Worm (Caenorhabditis elegans) whole organism, young adult: ENCODE measurements around the gene gmpr-1.
A peak's percentile ranks its signal among the peaks of the same experiment; 100 is the strongest.

Source experiments
- C06A6.2 ChIP-seq: fragments of 200-800 bp; sonication (Bioruptor generic); conservative IDR thresholded peaks from 2 replicates; pipeline ENCODE4 v1.3.6; 2022; ENCODE audit warnings: missing genetic modification characterization, missing compliant biosample characterization
- F49E8.2 ChIP-seq: sonication (generic microtip); optimal IDR thresholded peaks from 3 replicates; lab custom pipeline; 2017; ENCODE audit warnings: missing genetic modification characterization, mild to moderate bottlenecking, missing compliant biosample characterization, antibody characterized with exemption, moderate library complexity; ENCODE audit not compliant: insufficient read depth
- F57A8.1 ChIP-seq: fragments of 200-800 bp; sonication (Bioruptor generic); optimal IDR thresholded peaks from 2 replicates; lab custom pipeline; 2018; ENCODE audit warnings: mild to moderate bottlenecking, missing genetic modification characterization, moderate library complexity, missing compliant biosample characterization
- K11D2.4 ChIP-seq: fragments of 200-800 bp; sonication (Bioruptor generic); IDR thresholded peaks from 2 replicates; pipeline ENCODE4 v1.3.6; 2022; ENCODE audit warnings: missing genetic modification reagents, missing genetic modification characterization, missing compliant biosample characterization
- Y53G8AR.9 ChIP-seq: fragments of 200-800 bp; sonication (Bioruptor generic); conservative IDR thresholded peaks from 2 replicates; pipeline ENCODE4 v1.3.6; 2022; ENCODE audit warnings: missing genetic modification reagents, missing genetic modification characterization, missing compliant biosample characterization
- Y67H2A.10 ChIP-seq: fragments of 200-800 bp; sonication (Bioruptor generic); conservative IDR thresholded peaks from 2 replicates; pipeline ENCODE4 v1.3.6; 2022; ENCODE audit warnings: missing genetic modification reagents, missing genetic modification characterization, missing compliant biosample characterization
- akir-1 ChIP-seq: fragments of 200-800 bp; sonication (Bioruptor generic); optimal IDR thresholded peaks from 2 replicates; lab custom pipeline; 2018; ENCODE audit warnings: mild to moderate bottlenecking, missing genetic modification characterization, moderate library complexity, missing compliant biosample characterization
- ama-1 ChIP-seq, 3 experiments: fragments of 150-350 bp in 1 of 3; sonication (generic microtip) in 2 of 3; optimal IDR thresholded peaks; 2 replicates each; lab custom pipeline; 2014 to 2018; ENCODE audit warnings: missing biosample characterization in 2 of 3, missing genetic modification characterization in 2 of 3, missing genetic modification reagents in 2 of 3
- aptf-2 ChIP-seq: fragments of 200-800 bp; sonication (Bioruptor generic); conservative IDR thresholded peaks from 2 replicates; pipeline ENCODE4 v1.3.6; 2022; ENCODE audit warnings: missing genetic modification reagents, missing genetic modification characterization, missing compliant biosample characterization
- aptf-3 ChIP-seq: fragments of 200-800 bp; sonication (Bioruptor generic); IDR thresholded peaks from 2 replicates; pipeline ENCODE4 v1.3.6; 2022; ENCODE audit warnings: missing genetic modification characterization, missing compliant biosample characterization
- bed-1 ChIP-seq: fragments of 200-800 bp; sonication (Bioruptor generic); IDR thresholded peaks from 2 replicates; pipeline ENCODE4 v1.3.6; 2022; ENCODE audit warnings: missing genetic modification reagents, missing genetic modification characterization, missing compliant biosample characterization
- cebp-1 ChIP-seq, 2 experiments: fragments of 200-800 bp in 1 of 2; sonication (Bioruptor generic) in 1 of 2; sonication (generic microtip) in 1 of 2; IDR thresholded peaks in 1 of 2; optimal IDR thresholded peaks in 1 of 2; 2 replicates each; pipeline versions ENCODE4 v1.3.6 to Lab custom; 2017 to 2022; ENCODE audit warnings: missing compliant biosample characterization in 2 of 2, missing genetic modification characterization in 2 of 2, mild to moderate bottlenecking in 1 of 2, missing genetic modification reagents in 1 of 2, moderate library complexity in 1 of 2
- ceh-100 ChIP-seq: fragments of 200-800 bp; sonication (Bioruptor generic); IDR thresholded peaks from 2 replicates; pipeline ENCODE4 v1.3.6; 2022; ENCODE audit warnings: missing genetic modification reagents, missing genetic modification characterization, missing compliant biosample characterization
- ceh-40 ChIP-seq: fragments of 200-800 bp; sonication (Bioruptor generic); IDR thresholded peaks from 2 replicates; pipeline ENCODE4 v1.3.6; 2022; ENCODE audit warnings: missing genetic modification characterization, missing compliant biosample characterization
- ceh-91 ChIP-seq: fragments of 200-800 bp; sonication (Bioruptor generic); IDR thresholded peaks from 2 replicates; pipeline ENCODE4 v1.3.6; 2022; ENCODE audit warnings: missing genetic modification reagents, missing genetic modification characterization, missing compliant biosample characterization
- efl-1 ChIP-seq: fragments of 150-350 bp; optimal IDR thresholded peaks from 2 replicates; lab custom pipeline; 2014; ENCODE audit warnings: missing biosample characterization, missing genetic modification reagents, missing genetic modification characterization
- egl-44 ChIP-seq: fragments of 200-800 bp; sonication (Bioruptor generic); IDR thresholded peaks from 2 replicates; pipeline ENCODE4 v1.3.6; 2022; ENCODE audit warnings: missing genetic modification reagents, missing genetic modification characterization, missing compliant biosample characterization
- egrh-3 ChIP-seq: fragments of 200-800 bp; sonication (Bioruptor generic); IDR thresholded peaks from 2 replicates; pipeline ENCODE4 v1.3.6; 2022; ENCODE audit warnings: missing genetic modification reagents, missing genetic modification characterization, missing compliant biosample characterization
- him-1 ChIP-seq: sonication (generic microtip); optimal IDR thresholded peaks from 2 replicates; lab custom pipeline; 2016; ENCODE audit warnings: missing genotype, missing genetic modification reagents, missing genetic modification characterization, missing compliant biosample characterization
- hmg-20 ChIP-seq: fragments of 200-800 bp; sonication (Bioruptor generic); IDR thresholded peaks from 2 replicates; pipeline ENCODE4 v1.3.6; 2022; ENCODE audit warnings: missing genetic modification reagents, missing genetic modification characterization, missing compliant biosample characterization
- hrde-1 ChIP-seq: sonication (generic microtip); optimal IDR thresholded peaks from 2 replicates; lab custom pipeline; 2016; ENCODE audit warnings: missing genetic modification characterization, mild to moderate bottlenecking, missing compliant biosample characterization, moderate library complexity, missing genotype, missing genetic modification reagents, borderline replicate concordance
- lin-40 ChIP-seq: sonication (generic microtip); optimal IDR thresholded peaks from 2 replicates; lab custom pipeline; 2016; ENCODE audit warnings: missing genetic modification characterization, mild to moderate bottlenecking, missing compliant biosample characterization, missing genotype, missing genetic modification reagents
- madf-10 ChIP-seq: sonication (generic microtip); optimal IDR thresholded peaks from 2 replicates; lab custom pipeline; 2016; ENCODE audit warnings: mild to moderate bottlenecking, missing genetic modification characterization, missing compliant biosample characterization
- madf-6 ChIP-seq: fragments of 200-800 bp; sonication (Bioruptor generic); IDR thresholded peaks from 2 replicates; pipeline ENCODE4 v1.3.6; 2022; ENCODE audit warnings: missing genetic modification reagents, missing genetic modification characterization, missing compliant biosample characterization
- madf-8 ChIP-seq: fragments of 200-800 bp; sonication (Bioruptor generic); conservative IDR thresholded peaks from 2 replicates; pipeline ENCODE4 v1.3.6; 2022; ENCODE audit warnings: missing genetic modification reagents, missing genetic modification characterization, missing compliant biosample characterization
- mes-4 ChIP-seq: sonication (generic microtip); optimal IDR thresholded peaks from 2 replicates; lab custom pipeline; 2016; ENCODE audit warnings: missing genotype, missing genetic modification characterization, missing compliant biosample characterization
- nfyb-1 ChIP-seq: fragments of 200-800 bp; sonication (Bioruptor generic); IDR thresholded peaks from 2 replicates; pipeline ENCODE4 v1.3.6; 2022; ENCODE audit warnings: missing genetic modification reagents, missing genetic modification characterization, missing compliant biosample characterization
- rec-8 ChIP-seq, 2 experiments: sonication (generic microtip); optimal IDR thresholded peaks; 2 replicates each; lab custom pipeline; 2016; ENCODE audit warnings: mild to moderate bottlenecking in 2 of 2, missing genetic modification characterization in 2 of 2, missing genetic modification reagents in 2 of 2, missing genotype in 2 of 2, missing biosample characterization in 1 of 2, missing compliant biosample characterization in 1 of 2, moderate library complexity in 1 of 2
- rpc-1 ChIP-seq, 2 experiments: fragments of 150-350 bp in 1 of 2; sonication (generic microtip) in 1 of 2; optimal IDR thresholded peaks; 2 replicates each; lab custom pipeline; 2014 to 2018; ENCODE audit warnings: missing biosample characterization in 1 of 2, missing genetic modification characterization in 1 of 2, missing genetic modification reagents in 1 of 2, missing genotype in 1 of 2
- sea-2 ChIP-seq: fragments of 200-800 bp; sonication (Bioruptor generic); IDR thresholded peaks from 2 replicates; pipeline ENCODE4 v1.3.6; 2022; ENCODE audit warnings: missing genetic modification characterization, missing compliant biosample characterization
- snpc-1.1 ChIP-seq: sonication (generic microtip); optimal IDR thresholded peaks from 2 replicates; lab custom pipeline; 2017; ENCODE audit warnings: missing genetic modification characterization, mild to moderate bottlenecking, missing compliant biosample characterization, antibody characterized with exemption, moderate library complexity, missing genotype, missing genetic modification reagents; ENCODE audit not compliant: insufficient read depth
- snpc-3.4 ChIP-seq: sonication (generic microtip); optimal IDR thresholded peaks from 2 replicates; lab custom pipeline; 2017; ENCODE audit warnings: missing genetic modification characterization, mild to moderate bottlenecking, missing compliant biosample characterization, antibody characterized with exemption, moderate library complexity, missing genotype, missing genetic modification reagents
- somi-1 ChIP-seq: fragments of 200-800 bp; sonication (Bioruptor generic); optimal IDR thresholded peaks from 2 replicates; lab custom pipeline; 2018; ENCODE audit warnings: mild to moderate bottlenecking, missing genetic modification characterization, missing compliant biosample characterization
- sptf-2 ChIP-seq: fragments of 200-800 bp; sonication (Bioruptor generic); optimal IDR thresholded peaks from 2 replicates; lab custom pipeline; 2018; ENCODE audit warnings: mild to moderate bottlenecking, missing genetic modification characterization, missing compliant biosample characterization
- tbp1 ChIP-seq: fragments of 200-800 bp; sonication (Bioruptor generic); optimal IDR thresholded peaks from 2 replicates; lab custom pipeline; 2018; ENCODE audit warnings: mild to moderate bottlenecking, missing genetic modification characterization, missing compliant biosample characterization
- tbx-9 ChIP-seq: sonication (generic microtip); optimal IDR thresholded peaks from 2 replicates; lab custom pipeline; 2016; ENCODE audit warnings: borderline replicate concordance, missing genetic modification characterization, inconsistent platforms, missing compliant biosample characterization
- zfh-2 ChIP-seq: fragments of 200-800 bp; sonication (Bioruptor generic); conservative IDR thresholded peaks from 2 replicates; pipeline ENCODE4 v1.3.6; 2022; ENCODE audit warnings: missing genetic modification reagents, missing genetic modification characterization, missing compliant biosample characterization
- ztf-28 ChIP-seq: fragments of 200-800 bp; sonication (Bioruptor generic); IDR thresholded peaks from 2 replicates; pipeline ENCODE4 v1.3.6; 2022; ENCODE audit warnings: missing genetic modification reagents, missing genetic modification characterization, missing compliant biosample characterization

Gene gmpr-1

ce11 chrV:4373656-4374055, 2.5 kb upstream of the gmpr-1 start (continued):
- TF ChIP-seq nfyb-1 (GFP tag; lab: Robert Waterston, UW) (0 out of 2 replicates have a peak, but pooled peaks have one; percentile 34), madf-8 (0 out of 2 replicates have a peak, but pooled peaks have one; percentile 14), sea-2 (GFP tag; lab: Robert Waterston, UW) (no peak), madf-6 (peak; percentile 59), F57A8.1 (no peak), hrde-1 (tag; lab: Kevin White, UChicago) (peak; percentile 15), snpc-1.1 (tag; lab: Kevin White, UChicago) (no peak), rec-8 (tag; optimal IDR thresholded peaks at IDR 0.05; lab: Kevin White, UChicago) (peak in 1 of 2 experiments; percentile 24), snpc-3.4 (tag; lab: Kevin White, UChicago) (peak; percentile 44), madf-10 (tag; lab: Kevin White, UChicago) (no peak), him-1 (tag; lab: Kevin White, UChicago) (no peak), ceh-100 (GFP tag; lab: Robert Waterston, UW) (no peak), ceh-91 (no peak), egl-44 (GFP tag; lab: Robert Waterston, UW) (no peak), ztf-28 (no peak), K11D2.4 (no peak), efl-1 (GFP tag; lab: Kevin White, UChicago) (no peak), sptf-2 (no peak), cebp-1 (GFP tag; IDR thresholded peaks at IDR 0.05; lab: Robert Waterston, UW) (no peak), cebp-1 (tag; optimal IDR thresholded peaks at IDR 0.05; lab: Kevin White, UChicago) (peak; percentile 14), aptf-3 (no peak), Y67H2A.10 (no peak)
- TF ChIP-seq, all 124 proteins: peak for 16

DNA sequence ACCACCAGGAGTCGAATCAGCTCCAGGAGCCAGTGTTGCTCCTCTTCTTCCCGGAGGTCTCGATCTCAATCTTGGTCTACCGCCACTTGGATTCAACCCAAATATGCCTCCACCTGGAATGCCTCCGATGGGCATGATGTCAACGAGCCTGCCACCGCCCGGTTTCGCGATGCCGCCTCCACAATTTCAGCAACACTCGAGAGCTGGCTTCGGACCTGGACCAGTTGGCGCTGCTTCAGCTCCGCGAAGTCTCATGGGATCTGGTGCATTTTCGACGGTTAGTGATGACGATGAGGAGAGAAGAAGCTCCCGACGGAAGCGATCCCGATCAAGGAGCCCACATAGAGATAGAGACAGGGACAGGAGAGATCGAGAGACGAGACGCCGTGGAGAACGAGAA, 1.8 kb upstream of the gmpr-1 start:
- TF ChIP-seq lin-40 (no peak), zfh-2 (GFP tag; lab: Robert Waterston, UW) (peak; percentile 85), egrh-3 (peak; percentile 51; the same call in 1 of the 2 replicates), F49E8.2 (tag; lab: Kevin White, UChicago) (no peak)

DNA sequence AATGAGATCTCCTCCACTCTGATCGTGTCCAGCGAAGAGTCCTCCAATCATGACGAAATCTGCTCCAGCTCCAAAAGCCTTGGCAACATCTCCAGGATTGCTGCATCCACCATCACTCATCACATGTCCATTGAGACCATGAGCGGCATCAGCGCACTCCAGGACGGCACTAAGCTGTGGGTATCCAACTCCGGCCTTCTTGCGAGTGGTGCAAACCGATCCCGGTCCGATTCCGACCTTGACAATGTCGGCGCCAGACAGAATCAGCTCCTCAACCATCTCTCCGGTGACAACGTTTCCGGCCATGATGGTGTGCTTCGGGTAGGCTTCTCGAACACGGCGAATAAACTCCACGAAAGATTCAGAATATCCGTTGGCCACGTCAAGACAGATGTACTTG, 668 bp downstream of the gmpr-1 start:
- TF ChIP-seq F57A8.1 (no peak), zfh-2 (GFP tag; lab: Robert Waterston, UW) (peak; percentile 68)
- TF ChIP-seq, all 124 proteins: peak for 1

DNA sequence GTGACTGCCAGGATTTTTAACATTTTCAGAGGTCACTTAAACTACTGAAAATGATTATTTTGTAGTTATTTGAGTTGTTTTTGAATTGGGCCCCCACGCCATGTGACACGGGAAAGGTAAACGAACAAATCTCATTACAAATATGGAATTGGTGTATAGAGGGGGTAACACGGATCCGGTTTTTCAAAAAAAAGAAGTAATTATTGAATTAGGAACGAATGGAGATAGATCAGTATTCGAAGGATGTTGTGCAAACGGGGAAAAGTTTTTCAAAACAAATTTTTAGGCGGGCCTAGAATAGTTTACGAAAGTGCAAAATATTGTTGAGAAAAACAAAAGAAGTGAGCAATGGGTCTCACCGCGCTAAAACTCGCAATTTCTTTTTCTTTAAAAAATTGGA, 4.7 kb downstream of the gmpr-1 start, which contains the start of gene F32D1.11:
F32D1.11 (minus strand) TSS at position 101 of the 400 bp plus-strand sequence.
- TF ChIP-seq hmg-20 (no peak), nfyb-1 (GFP tag; lab: Robert Waterston, UW) (no peak), C06A6.2 (GFP tag; lab: Robert Waterston, UW) (no peak), somi-1 (no peak), tbp1 (GFP tag; lab: Kevin White, UChicago) (no peak), akir-1 (GFP tag; lab: Kevin White, UChicago) (no peak), Y53G8AR.9 (GFP tag; lab: Robert Waterston, UW) (no peak), ceh-40 (GFP tag; lab: Robert Waterston, UW) (no peak), bed-1 (no peak), tbx-9 (tag; lab: Kevin White, UChicago) (no peak), lin-40 (no peak), mes-4 (tag; lab: Kevin White, UChicago) (no peak), ama-1 (optimal IDR thresholded peaks at IDR 0.05; lab: Kevin White, UChicago) (no peak), ama-1 (GFP tag; optimal IDR thresholded peaks at IDR 0.05; lab: Kevin White, UChicago) (no peak), zfh-2 (GFP tag; lab: Robert Waterston, UW) (no peak), aptf-2 (GFP tag; lab: Robert Waterston, UW) (no peak), rpc-1 (optimal IDR thresholded peaks at IDR 0.05; lab: Kevin White, UChicago) (no peak), rpc-1 (tag; optimal IDR thresholded peaks at IDR 0.05; lab: Kevin White, UChicago) (no peak)
